Worm (Caenorhabditis elegans): Measurements from ENCODE around the gene tag-278.

The tag-278 gene

ce11 chrX:3694172-3694571 is 5.2 kb upstream of the tag-278 start (continued):
- TF ChIP-seq him-1 (tag; optimal IDR thresholded peaks at IDR 0.05) (no peak), C06A6.2 (GFP tag; conservative IDR thresholded peaks at IDR 0.05) (no peak), snpc-1.1 (tag; optimal IDR thresholded peaks at IDR 0.05; ENCODE audit: insufficient read depth) (no peak), T26A5.8 (tag; optimal IDR thresholded peaks at IDR 0.05) (no peak), F57C9.4 (tag; optimal IDR thresholded peaks at IDR 0.05) (no peak), rec-8 (tag; optimal IDR thresholded peaks at IDR 0.05) (no peak), Y53F4B.3 (GFP tag; IDR thresholded peaks at IDR 0.05) (no peak), ztf-18 (tag; optimal IDR thresholded peaks at IDR 0.05) (no peak), cebp-1 (GFP tag; IDR thresholded peaks at IDR 0.05) (0 out of 2 replicates have a peak, but pooled peaks have one; percentile 15), cebp-1 (tag; optimal IDR thresholded peaks at IDR 0.05) (peak; percentile 64), efl-1 (GFP tag; optimal IDR thresholded peaks at IDR 0.05) (no peak), ccch-3 (GFP tag; optimal IDR thresholded peaks at IDR 0.05) (no peak), lag-1 (GFP tag; IDR thresholded peaks at IDR 0.05) (no peak), akir-1 (GFP tag; optimal IDR thresholded peaks at IDR 0.05) (no peak), fkh-3 (tag; optimal IDR thresholded peaks at IDR 0.05) (no peak), hmg-1.2 (GFP tag; IDR thresholded peaks at IDR 0.05) (peak; percentile 59; the same call in 1 of the 2 replicates), K12H6.12 (tag; optimal IDR thresholded peaks at IDR 0.05) (peak; percentile 59), F55B11.4 (tag; optimal IDR thresholded peaks at IDR 0.05; ENCODE audit: borderline replicate concordance, insufficient read depth) (no peak), dpl-1 (GFP tag; optimal IDR thresholded peaks at IDR 0.05) (no peak), D2030.7 (GFP tag; IDR thresholded peaks at IDR 0.05) (no peak), xnd-1 (tag; optimal IDR thresholded peaks at IDR 0.05) (no peak), lin-40 (tag; optimal IDR thresholded peaks at IDR 0.05) (no peak), tlf-1 (GFP tag; optimal IDR thresholded peaks at IDR 0.05) (no peak), lsy-27 (tag; optimal IDR thresholded peaks at IDR 0.05; ENCODE audit: borderline replicate concordance, insufficient read depth) (no peak), attf-6 (GFP tag; IDR thresholded peaks at IDR 0.05) (no peak), attf-3 (GFP tag; conservative IDR thresholded peaks at IDR 0.05) (no peak), Y95B8A.8 (GFP tag; IDR thresholded peaks at IDR 0.05) (no peak), lir-1 (GFP tag; conservative IDR thresholded peaks at IDR 0.05) (peak; percentile 92), egrh-3 (GFP tag; IDR thresholded peaks at IDR 0.05) (peak; percentile 24; the same call in 1 of the 2 replicates), hrde-1 (tag; optimal IDR thresholded peaks at IDR 0.05; ENCODE audit: borderline replicate concordance) (no peak), lsl-1 (GFP tag; optimal IDR thresholded peaks at IDR 0.05) (no peak), nhr-80 (tag; optimal IDR thresholded peaks at IDR 0.05) (no peak), dox-1 (GFP tag; IDR thresholded peaks at IDR 0.05) (no peak), ceh-27 (GFP tag; optimal IDR thresholded peaks at IDR 0.05) (peak; percentile 60), aptf-2 (GFP tag; conservative IDR thresholded peaks at IDR 0.05) (0 out of 2 replicates have a peak, but pooled peaks have one; percentile 52), nhr-120 (GFP tag; IDR thresholded peaks at IDR 0.05) (no peak), madf-3 (GFP tag; IDR thresholded peaks at IDR 0.05) (0 out of 2 replicates have a peak, but pooled peaks have one; percentile 10), athp-1 (tag; optimal IDR thresholded peaks at IDR 0.05) (peak; percentile 15), zfh-2 (GFP tag; conservative IDR thresholded peaks at IDR 0.05) (peak; percentile 67; the same call in 1 of the 2 replicates), tbx-9 (tag; optimal IDR thresholded peaks at IDR 0.05; ENCODE audit: borderline replicate concordance) (no peak), ztf-28 (GFP tag; IDR thresholded peaks at IDR 0.05) (no peak), nfya-1 (tag; optimal IDR thresholded peaks at IDR 0.05; ENCODE audit: borderline replicate concordance, insufficient read depth) (no peak), ztf-3 (GFP tag; optimal IDR thresholded peaks at IDR 0.05) (no peak), nfyb-1 (GFP tag; IDR thresholded peaks at IDR 0.05) (peak; percentile 52), atf-7 (tag; optimal IDR thresholded peaks at IDR 0.05) (no peak), dpff-1 (tag; optimal IDR thresholded peaks at IDR 0.05) (no peak), ets-4 (GFP tag; optimal IDR thresholded peaks at IDR 0.05) (no peak), gei-17 (GFP tag; optimal IDR thresholded peaks at IDR 0.05) (no peak)

All from whole organism, young adult.